Fruit fly (Drosophila melanogaster) whole organism, prepupa: ENCODE data around the gene CG6465.

Experiments
- Blimp-1 ChIP-seq: fragments of 200-800 bp; sonication (Bioruptor generic); optimal IDR thresholded peaks from 3 replicates; lab custom pipeline; 2017; ENCODE audit warnings: missing biosample characterization, missing genetic modification characterization, mild to moderate bottlenecking, moderate library complexity, missing genetic modification reagents
- CG10631 ChIP-seq: fragments of 200-800 bp; sonication (Bioruptor generic); optimal IDR thresholded peaks from 2 replicates; lab custom pipeline; 2016; ENCODE audit warnings: missing biosample characterization, missing genetic modification characterization
- CG10669 ChIP-seq: fragments of 200-800 bp; sonication (Bioruptor generic); optimal IDR thresholded peaks from 3 replicates; lab custom pipeline; 2018; ENCODE audit warnings: missing biosample characterization, mild to moderate bottlenecking, missing genetic modification characterization, moderate library complexity
- CG11294 ChIP-seq: fragments of 200-800 bp; sonication (Bioruptor generic); IDR thresholded peaks from 2 replicates; pipeline ENCODE4 v1.3.6; 2022; ENCODE audit warnings: missing biosample characterization, missing genetic modification characterization
- CG11762 ChIP-seq: fragments of 200-800 bp; sonication (Bioruptor generic); optimal IDR thresholded peaks from 3 replicates; lab custom pipeline; 2016; ENCODE audit warnings: missing biosample characterization, missing genetic modification characterization; ENCODE audit not compliant: insufficient read depth
- CG11902 ChIP-seq: fragments of 200-800 bp; sonication (Bioruptor generic); optimal IDR thresholded peaks from 3 replicates; lab custom pipeline; 2016; ENCODE audit warnings: missing biosample characterization, missing genetic modification characterization
- CG15336 ChIP-seq: fragments of 200-800 bp; sonication (Bioruptor generic); IDR thresholded peaks from 2 replicates; pipeline ENCODE4 v1.3.6; 2022; ENCODE audit warnings: missing biosample characterization, missing genetic modification characterization
- CG1621 ChIP-seq: fragments of 200-800 bp; sonication (Bioruptor generic); optimal IDR thresholded peaks from 3 replicates; lab custom pipeline; 2018; ENCODE audit warnings: missing biosample characterization, mild to moderate bottlenecking, missing genetic modification characterization
- CG16779 ChIP-seq: fragments of 200-800 bp; sonication (Bioruptor generic); optimal IDR thresholded peaks from 3 replicates; lab custom pipeline; 2017; ENCODE audit warnings: missing biosample characterization, mild to moderate bottlenecking, missing genetic modification characterization
- CG3032 ChIP-seq: fragments of 200-800 bp; optimal IDR thresholded peaks from 2 replicates; lab custom pipeline; 2019; ENCODE audit warnings: missing biosample characterization, mild to moderate bottlenecking, missing genetic modification characterization, moderate library complexity
- CG31627 ChIP-seq: fragments of 200-800 bp; sonication (Bioruptor generic); optimal IDR thresholded peaks from 3 replicates; lab custom pipeline; 2016; ENCODE audit warnings: missing biosample characterization, missing genetic modification characterization
- CG32006 ChIP-seq: fragments of 200-800 bp; sonication (Bioruptor generic); optimal IDR thresholded peaks from 3 replicates; lab custom pipeline; 2017; ENCODE audit warnings: missing biosample characterization, mild to moderate bottlenecking, missing genetic modification characterization
- CG34406 ChIP-seq: fragments of 200-800 bp; sonication (Bioruptor generic); optimal IDR thresholded peaks from 3 replicates; lab custom pipeline; 2016; ENCODE audit warnings: missing biosample characterization, missing genetic modification characterization
- CG3919 ChIP-seq: fragments of 200-800 bp; sonication (Bioruptor generic); optimal IDR thresholded peaks from 3 replicates; lab custom pipeline; 2016; ENCODE audit warnings: missing biosample characterization, missing genetic modification characterization
- CG4318 ChIP-seq: fragments of 200-800 bp; sonication (Bioruptor generic); optimal IDR thresholded peaks from 3 replicates; lab custom pipeline; 2017; ENCODE audit warnings: missing biosample characterization, mild to moderate bottlenecking, missing genetic modification characterization
- CG6163 ChIP-seq: fragments of 200-800 bp; sonication (Bioruptor generic); IDR thresholded peaks from 3 replicates; pipeline ENCODE4 v1.3.6; 2022; ENCODE audit warnings: missing biosample characterization, missing genetic modification characterization
- CG6276 ChIP-seq: fragments of 200-800 bp; sonication (Bioruptor generic); optimal IDR thresholded peaks from 2 replicates; lab custom pipeline; 2017; ENCODE audit warnings: missing biosample characterization, mild to moderate bottlenecking, missing genetic modification characterization
- CG6808 ChIP-seq: fragments of 200-800 bp; sonication (Bioruptor generic); optimal IDR thresholded peaks from 3 replicates; lab custom pipeline; 2017; ENCODE audit warnings: missing biosample characterization, missing genetic modification characterization, mild to moderate bottlenecking, moderate library complexity, missing genetic modification reagents
- CG6854 ChIP-seq: fragments of 200-800 bp; sonication (Bioruptor generic); optimal IDR thresholded peaks from 2 replicates; lab custom pipeline; 2017; ENCODE audit warnings: missing biosample characterization, mild to moderate bottlenecking, missing genetic modification characterization
- CG7368 ChIP-seq: fragments of 200-800 bp; sonication (Bioruptor generic); optimal IDR thresholded peaks from 3 replicates; lab custom pipeline; 2016; ENCODE audit warnings: missing biosample characterization, missing genetic modification characterization
- CG8119 ChIP-seq: fragments of 200-800 bp; sonication (Bioruptor generic); IDR thresholded peaks from 3 replicates; pipeline ENCODE4 v1.3.6; 2022; ENCODE audit warnings: missing biosample characterization, missing genetic modification characterization
- CG8632 ChIP-seq: fragments of 200-800 bp; sonication (Bioruptor generic); optimal IDR thresholded peaks from 3 replicates; lab custom pipeline; 2016; ENCODE audit warnings: missing biosample characterization, missing genetic modification characterization
- CG9139 ChIP-seq: fragments of 200-800 bp; sonication (Bioruptor generic); optimal IDR thresholded peaks from 3 replicates; lab custom pipeline; 2017; ENCODE audit warnings: missing biosample characterization, mild to moderate bottlenecking, missing genetic modification characterization
- Eip75B ChIP-seq: fragments of 200-800 bp; sonication (Bioruptor generic); optimal IDR thresholded peaks from 3 replicates; lab custom pipeline; 2016; ENCODE audit warnings: missing biosample characterization, missing genetic modification characterization
- Eip78C ChIP-seq: fragments of 200-800 bp; sonication (Bioruptor generic); peaks from one replicate; lab custom pipeline; 2016; ENCODE audit warnings: missing biosample characterization, missing genetic modification characterization
- Ets21C ChIP-seq: fragments of 200-800 bp; sonication (Bioruptor generic); optimal IDR thresholded peaks from 3 replicates; lab custom pipeline; 2016; ENCODE audit warnings: missing biosample characterization, missing genetic modification characterization
- Gug ChIP-seq: fragments of 200-800 bp; sonication (Bioruptor generic); IDR thresholded peaks from 2 replicates; pipeline ENCODE4 v1.3.6; 2022; ENCODE audit warnings: missing biosample characterization, missing genetic modification characterization
- Hr39 ChIP-seq: fragments of 200-800 bp; sonication (Bioruptor generic); optimal IDR thresholded peaks from 2 replicates; lab custom pipeline; 2016; ENCODE audit warnings: missing biosample characterization, missing genetic modification characterization
- Hr4 ChIP-seq: fragments of 200-800 bp; sonication (Bioruptor generic); optimal IDR thresholded peaks from 3 replicates; lab custom pipeline; 2016; ENCODE audit warnings: missing biosample characterization, missing genetic modification characterization
- Lpt ChIP-seq: fragments of 200-800 bp; sonication (Bioruptor generic); optimal IDR thresholded peaks from 3 replicates; lab custom pipeline; 2016; ENCODE audit warnings: missing biosample characterization, missing genetic modification characterization
- OdsH ChIP-seq: fragments of 200-800 bp; sonication (Bioruptor generic); optimal IDR thresholded peaks from 3 replicates; lab custom pipeline; 2016; ENCODE audit warnings: missing biosample characterization, missing genetic modification characterization
- Sox102F ChIP-seq: fragments of 200-800 bp; sonication (Bioruptor generic); optimal IDR thresholded peaks from 2 replicates; lab custom pipeline; 2016; ENCODE audit warnings: missing biosample characterization, mild to moderate bottlenecking, missing genetic modification characterization
- Sox14 ChIP-seq: fragments of 200-800 bp; sonication (Bioruptor generic); optimal IDR thresholded peaks from 3 replicates; lab custom pipeline; 2016; ENCODE audit warnings: missing biosample characterization, missing genetic modification characterization
- Sox15 ChIP-seq: fragments of 200-800 bp; sonication (Bioruptor generic); optimal IDR thresholded peaks from 3 replicates; lab custom pipeline; 2016; ENCODE audit warnings: missing biosample characterization, missing genetic modification characterization
- achi ChIP-seq: fragments of 200-800 bp; sonication (Bioruptor generic); optimal IDR thresholded peaks from 3 replicates; lab custom pipeline; 2016; ENCODE audit warnings: missing biosample characterization, missing genetic modification characterization
- acj6 ChIP-seq: fragments of 200-800 bp; sonication (Bioruptor generic); optimal IDR thresholded peaks from 3 replicates; lab custom pipeline; 2016; ENCODE audit warnings: missing biosample characterization, missing genetic modification characterization
- cyc ChIP-seq: fragments of 200-800 bp; sonication (Bioruptor generic); optimal IDR thresholded peaks from 3 replicates; lab custom pipeline; 2016; ENCODE audit warnings: missing biosample characterization, missing genetic modification characterization
- dac ChIP-seq: fragments of 200-800 bp; sonication (Bioruptor generic); optimal IDR thresholded peaks from 2 replicates; lab custom pipeline; 2017; ENCODE audit warnings: missing biosample characterization, mild to moderate bottlenecking, missing genetic modification characterization
- dsx ChIP-seq: fragments of 200-800 bp; optimal IDR thresholded peaks from 3 replicates; lab custom pipeline; 2019; ENCODE audit warnings: missing biosample characterization, mild to moderate bottlenecking, missing genetic modification characterization, moderate library complexity; ENCODE audit not compliant: poor library complexity, severe bottlenecking
- eg ChIP-seq: fragments of 200-800 bp; sonication (Bioruptor generic); IDR thresholded peaks from 3 replicates; pipeline ENCODE4 v1.3.6; 2022; ENCODE audit warnings: missing biosample characterization, missing genetic modification characterization
- esn ChIP-seq: fragments of 200-800 bp; sonication (Bioruptor generic); optimal IDR thresholded peaks from 2 replicates; lab custom pipeline; 2016; ENCODE audit warnings: missing biosample characterization, mild to moderate bottlenecking, missing genetic modification characterization, moderate library complexity
- fd59A ChIP-seq: fragments of 200-800 bp; sonication (Bioruptor generic); optimal IDR thresholded peaks from 2 replicates; lab custom pipeline; 2017; ENCODE audit warnings: missing biosample characterization, mild to moderate bottlenecking, missing genetic modification characterization, missing genetic modification reagents
- fkh ChIP-seq: fragments of 200-800 bp; sonication (Bioruptor generic); optimal IDR thresholded peaks from 3 replicates; lab custom pipeline; 2017; ENCODE audit warnings: missing biosample characterization, mild to moderate bottlenecking, missing genetic modification characterization, moderate library complexity
- net ChIP-seq: fragments of 200-800 bp; sonication (Bioruptor generic); optimal IDR thresholded peaks from 3 replicates; lab custom pipeline; 2016; ENCODE audit warnings: missing biosample characterization, missing genetic modification characterization
- pdm3 ChIP-seq: fragments of 200-800 bp; sonication (Bioruptor generic); optimal IDR thresholded peaks from 3 replicates; lab custom pipeline; 2016; ENCODE audit warnings: missing biosample characterization, missing genetic modification characterization
- salr ChIP-seq, 2 experiments: fragments of 200-800 bp; sonication (Bioruptor generic); optimal IDR thresholded peaks; 3 replicates each; lab custom pipeline; 2016 to 2018; ENCODE audit warnings: missing biosample characterization in 2 of 2, missing genetic modification characterization in 2 of 2, mild to moderate bottlenecking in 1 of 2
- spab ChIP-seq: fragments of 200-800 bp; sonication (Bioruptor generic); optimal IDR thresholded peaks from 2 replicates; lab custom pipeline; 2017; ENCODE audit warnings: missing biosample characterization, mild to moderate bottlenecking, missing genetic modification characterization, missing genetic modification reagents
- ss ChIP-seq, 2 experiments: fragments of 200-800 bp; sonication (Bioruptor generic); optimal IDR thresholded peaks; 2 replicates in 1 of 2; 3 replicates in 1 of 2; lab custom pipeline; 2017 to 2018; ENCODE audit warnings: mild to moderate bottlenecking in 2 of 2, missing biosample characterization in 2 of 2, missing genetic modification characterization in 2 of 2, moderate library complexity in 1 of 2
- svp ChIP-seq: fragments of 200-800 bp; sonication (Bioruptor generic); peaks from one replicate; lab custom pipeline; 2016; ENCODE audit warnings: missing biosample characterization, missing genetic modification characterization
- topi ChIP-seq: fragments of 200-800 bp; sonication (Bioruptor generic); optimal IDR thresholded peaks from 3 replicates; lab custom pipeline; 2016; ENCODE audit warnings: missing biosample characterization, missing genetic modification characterization

Gene CG6465

dm6 chr3R:10680825-10681681 lies 4.0 kb upstream of the CG6465 start, which contains the start of gene Phyhd1:
Gene Phyhd1, minus strand, starts transcription at chr3R:10680925.
- peak; percentile 85 for TF ChIP-seq CG10631
- TF ChIP-seq salr (GFP tag; optimal IDR thresholded peaks at IDR 0.05; lab: Kevin White, UChicago): peak; percentile 72 to 73
- peak; percentile 80 for TF ChIP-seq CG1621 (tag; lab: Kevin White, UChicago)
- peak; percentile 88 for TF ChIP-seq CG3919 (GFP tag; lab: Kevin White, UChicago)
- peak; percentile 89 for TF ChIP-seq CG31627
- TF ChIP-seq CG32006 (GFP tag; lab: Kevin White, UChicago): peak; percentile 90
- peak; percentile 66 for TF ChIP-seq CG16779
- peak; percentile 86 for TF ChIP-seq cyc (GFP tag; lab: Kevin White, UChicago)
- TF ChIP-seq dsx (GFP tag; lab: Kevin White, UChicago): peak; percentile 59
- peak; percentile 92 for TF ChIP-seq OdsH (GFP tag; lab: Kevin White, UChicago)
- peak; percentile 67 for TF ChIP-seq dac (GFP tag; lab: Kevin White, UChicago)
- peak; percentile 59 for TF ChIP-seq spab (GFP tag; lab: Kevin White, UChicago)
- TF ChIP-seq Sox15: peak; percentile 78
- peak; percentile 79 for TF ChIP-seq CG11902 (GFP tag; lab: Kevin White, UChicago)
- TF ChIP-seq CG11762 (GFP tag; lab: Kevin White, UChicago): peak; percentile 80
- peak; percentile 34 for TF ChIP-seq CG9139 (GFP tag; lab: Kevin White, UChicago)
- TF ChIP-seq Hr39 (GFP tag; lab: Kevin White, UChicago): peak; percentile 87
- peak; percentile 78 for TF ChIP-seq CG10669
- TF ChIP-seq Eip78C (GFP tag; lab: Kevin White, UChicago): peak; percentile 98
- TF ChIP-seq ss (GFP tag; optimal IDR thresholded peaks at IDR 0.05; lab: Kevin White, UChicago): peak; percentile 55 to 57
- peak; percentile 87 for TF ChIP-seq Eip75B
- peak; percentile 77 for TF ChIP-seq CG6276
- TF ChIP-seq pdm3 (GFP tag; lab: Kevin White, UChicago): peak; percentile 91
- TF ChIP-seq CG11294 (GFP tag; lab: Robert Waterston, UW): peak; percentile 66
- peak; percentile 79 for TF ChIP-seq Ets21C (GFP tag; lab: Kevin White, UChicago)
- TF ChIP-seq CG8632 (GFP tag; lab: Kevin White, UChicago): peak; percentile 82
- TF ChIP-seq esn (GFP tag; lab: Kevin White, UChicago): peak; percentile 88
- peak; percentile 76 for TF ChIP-seq fkh (GFP tag; lab: Kevin White, UChicago)
- TF ChIP-seq Hr4 (GFP tag; lab: Kevin White, UChicago): peak; percentile 88
- peak; percentile 81 for TF ChIP-seq net (GFP tag; lab: Kevin White, UChicago)
- TF ChIP-seq CG6808 (GFP tag; lab: Kevin White, UChicago): peak; percentile 54
- TF ChIP-seq Gug (GFP tag; lab: Robert Waterston, UW): peak; percentile 74
- peak; percentile 90 for TF ChIP-seq svp (GFP tag; lab: Kevin White, UChicago)
- peak; percentile 89 for TF ChIP-seq acj6 (GFP tag; lab: Kevin White, UChicago)
- TF ChIP-seq CG8119 (GFP tag; lab: Robert Waterston, UW): peak; percentile 91
- peak; percentile 90 for TF ChIP-seq CG15336 (GFP tag; lab: Robert Waterston, UW)
- no peak for TF ChIP-seq CG6854 (GFP tag; lab: Kevin White, UChicago)
- TF ChIP-seq CG7368: peak; percentile 67
- peak; percentile 85 for TF ChIP-seq CG34406 (GFP tag; lab: Kevin White, UChicago)
- peak; percentile 68 for TF ChIP-seq CG3032 (tag; lab: Kevin White, UChicago)
- peak; percentile 89 for TF ChIP-seq CG6163 (GFP tag; lab: Robert Waterston, UW)
- TF ChIP-seq achi (GFP tag; lab: Kevin White, UChicago): peak; percentile 84
- TF ChIP-seq fd59A (GFP tag; lab: Kevin White, UChicago): peak; percentile 78
- TF ChIP-seq CG4318 (GFP tag; lab: Kevin White, UChicago): peak; percentile 78
- peak; percentile 89 for TF ChIP-seq Sox14
- no peak for TF ChIP-seq Blimp-1 (GFP tag; lab: Kevin White, UChicago)
- peak; percentile 85 for TF ChIP-seq topi (GFP tag; lab: Kevin White, UChicago)
- peak; percentile 79 for TF ChIP-seq Lpt (GFP tag; lab: Kevin White, UChicago)
- TF ChIP-seq eg (GFP tag; lab: Robert Waterston, UW): peak; percentile 90
- TF ChIP-seq Sox102F (GFP tag; lab: Kevin White, UChicago): peak; percentile 81
